Fruit fly (Drosophila melanogaster) whole organism, prepupa: ENCODE results near the gene CG33490.
A peak's percentile ranks its signal among the peaks of the same experiment; 100 is the strongest.

Source experiments
- Blimp-1 ChIP-seq: fragments of 200-800 bp; sonication (Bioruptor generic); optimal IDR thresholded peaks from 3 replicates; lab custom pipeline; 2017; ENCODE audit warnings: missing biosample characterization, missing genetic modification characterization, mild to moderate bottlenecking, moderate library complexity, missing genetic modification reagents
- CG10631 ChIP-seq: fragments of 200-800 bp; sonication (Bioruptor generic); optimal IDR thresholded peaks from 2 replicates; lab custom pipeline; 2016; ENCODE audit warnings: missing biosample characterization, missing genetic modification characterization
- CG11902 ChIP-seq: fragments of 200-800 bp; sonication (Bioruptor generic); optimal IDR thresholded peaks from 3 replicates; lab custom pipeline; 2016; ENCODE audit warnings: missing biosample characterization, missing genetic modification characterization
- CG15336 ChIP-seq: fragments of 200-800 bp; sonication (Bioruptor generic); IDR thresholded peaks from 2 replicates; pipeline ENCODE4 v1.3.6; 2022; ENCODE audit warnings: missing biosample characterization, missing genetic modification characterization
- CG1621 ChIP-seq: fragments of 200-800 bp; sonication (Bioruptor generic); optimal IDR thresholded peaks from 3 replicates; lab custom pipeline; 2018; ENCODE audit warnings: missing biosample characterization, mild to moderate bottlenecking, missing genetic modification characterization
- CG16779 ChIP-seq: fragments of 200-800 bp; sonication (Bioruptor generic); optimal IDR thresholded peaks from 3 replicates; lab custom pipeline; 2017; ENCODE audit warnings: missing biosample characterization, mild to moderate bottlenecking, missing genetic modification characterization
- CG3032 ChIP-seq: fragments of 200-800 bp; optimal IDR thresholded peaks from 2 replicates; lab custom pipeline; 2019; ENCODE audit warnings: missing biosample characterization, mild to moderate bottlenecking, missing genetic modification characterization, moderate library complexity
- CG31627 ChIP-seq: fragments of 200-800 bp; sonication (Bioruptor generic); optimal IDR thresholded peaks from 3 replicates; lab custom pipeline; 2016; ENCODE audit warnings: missing biosample characterization, missing genetic modification characterization
- CG32006 ChIP-seq: fragments of 200-800 bp; sonication (Bioruptor generic); optimal IDR thresholded peaks from 3 replicates; lab custom pipeline; 2017; ENCODE audit warnings: missing biosample characterization, mild to moderate bottlenecking, missing genetic modification characterization
- CG34406 ChIP-seq: fragments of 200-800 bp; sonication (Bioruptor generic); optimal IDR thresholded peaks from 3 replicates; lab custom pipeline; 2016; ENCODE audit warnings: missing biosample characterization, missing genetic modification characterization
- CG3919 ChIP-seq: fragments of 200-800 bp; sonication (Bioruptor generic); optimal IDR thresholded peaks from 3 replicates; lab custom pipeline; 2016; ENCODE audit warnings: missing biosample characterization, missing genetic modification characterization
- CG4318 ChIP-seq: fragments of 200-800 bp; sonication (Bioruptor generic); optimal IDR thresholded peaks from 3 replicates; lab custom pipeline; 2017; ENCODE audit warnings: missing biosample characterization, mild to moderate bottlenecking, missing genetic modification characterization
- CG6163 ChIP-seq: fragments of 200-800 bp; sonication (Bioruptor generic); IDR thresholded peaks from 3 replicates; pipeline ENCODE4 v1.3.6; 2022; ENCODE audit warnings: missing biosample characterization, missing genetic modification characterization
- CG6276 ChIP-seq: fragments of 200-800 bp; sonication (Bioruptor generic); optimal IDR thresholded peaks from 2 replicates; lab custom pipeline; 2017; ENCODE audit warnings: missing biosample characterization, mild to moderate bottlenecking, missing genetic modification characterization
- CG6854 ChIP-seq: fragments of 200-800 bp; sonication (Bioruptor generic); optimal IDR thresholded peaks from 2 replicates; lab custom pipeline; 2017; ENCODE audit warnings: missing biosample characterization, mild to moderate bottlenecking, missing genetic modification characterization
- CG7368 ChIP-seq: fragments of 200-800 bp; sonication (Bioruptor generic); optimal IDR thresholded peaks from 3 replicates; lab custom pipeline; 2016; ENCODE audit warnings: missing biosample characterization, missing genetic modification characterization
- CG8319 ChIP-seq: fragments of 200-800 bp; sonication (Bioruptor generic); optimal IDR thresholded peaks from 3 replicates; lab custom pipeline; 2016; ENCODE audit warnings: missing biosample characterization, missing genetic modification characterization
- CG9139 ChIP-seq: fragments of 200-800 bp; sonication (Bioruptor generic); optimal IDR thresholded peaks from 3 replicates; lab custom pipeline; 2017; ENCODE audit warnings: missing biosample characterization, mild to moderate bottlenecking, missing genetic modification characterization
- Eip75B ChIP-seq: fragments of 200-800 bp; sonication (Bioruptor generic); optimal IDR thresholded peaks from 3 replicates; lab custom pipeline; 2016; ENCODE audit warnings: missing biosample characterization, missing genetic modification characterization
- Eip78C ChIP-seq: fragments of 200-800 bp; sonication (Bioruptor generic); peaks from one replicate; lab custom pipeline; 2016; ENCODE audit warnings: missing biosample characterization, missing genetic modification characterization
- Eip93F ChIP-seq: fragments of 200-800 bp; sonication (Bioruptor generic); optimal IDR thresholded peaks from 2 replicates; lab custom pipeline; 2016; ENCODE audit warnings: missing biosample characterization, mild to moderate bottlenecking, missing genetic modification characterization
- Gug ChIP-seq: fragments of 200-800 bp; sonication (Bioruptor generic); IDR thresholded peaks from 2 replicates; pipeline ENCODE4 v1.3.6; 2022; ENCODE audit warnings: missing biosample characterization, missing genetic modification characterization
- Hr38 ChIP-seq: sonication (Bioruptor generic); optimal IDR thresholded peaks from 2 replicates; lab custom pipeline; 2016; ENCODE audit warnings: missing biosample characterization, missing genetic modification characterization
- Hr39 ChIP-seq: fragments of 200-800 bp; sonication (Bioruptor generic); optimal IDR thresholded peaks from 2 replicates; lab custom pipeline; 2016; ENCODE audit warnings: missing biosample characterization, missing genetic modification characterization
- Hr4 ChIP-seq: fragments of 200-800 bp; sonication (Bioruptor generic); optimal IDR thresholded peaks from 3 replicates; lab custom pipeline; 2016; ENCODE audit warnings: missing biosample characterization, missing genetic modification characterization
- Lpt ChIP-seq: fragments of 200-800 bp; sonication (Bioruptor generic); optimal IDR thresholded peaks from 3 replicates; lab custom pipeline; 2016; ENCODE audit warnings: missing biosample characterization, missing genetic modification characterization
- Met ChIP-seq: fragments of 200-800 bp; sonication (Bioruptor generic); optimal IDR thresholded peaks from 3 replicates; lab custom pipeline; 2016; ENCODE audit warnings: missing biosample characterization, missing genetic modification characterization
- OdsH ChIP-seq: fragments of 200-800 bp; sonication (Bioruptor generic); optimal IDR thresholded peaks from 3 replicates; lab custom pipeline; 2016; ENCODE audit warnings: missing biosample characterization, missing genetic modification characterization
- Smox ChIP-seq: fragments of 200-800 bp; sonication (Bioruptor generic); optimal IDR thresholded peaks from 3 replicates; lab custom pipeline; 2016; ENCODE audit warnings: missing biosample characterization, missing genetic modification characterization
- Sox14 ChIP-seq: fragments of 200-800 bp; sonication (Bioruptor generic); optimal IDR thresholded peaks from 3 replicates; lab custom pipeline; 2016; ENCODE audit warnings: missing biosample characterization, missing genetic modification characterization
- Sox15 ChIP-seq: fragments of 200-800 bp; sonication (Bioruptor generic); optimal IDR thresholded peaks from 3 replicates; lab custom pipeline; 2016; ENCODE audit warnings: missing biosample characterization, missing genetic modification characterization
- acj6 ChIP-seq: fragments of 200-800 bp; sonication (Bioruptor generic); optimal IDR thresholded peaks from 3 replicates; lab custom pipeline; 2016; ENCODE audit warnings: missing biosample characterization, missing genetic modification characterization
- dac ChIP-seq: fragments of 200-800 bp; sonication (Bioruptor generic); optimal IDR thresholded peaks from 2 replicates; lab custom pipeline; 2017; ENCODE audit warnings: missing biosample characterization, mild to moderate bottlenecking, missing genetic modification characterization
- dsx ChIP-seq: fragments of 200-800 bp; optimal IDR thresholded peaks from 3 replicates; lab custom pipeline; 2019; ENCODE audit warnings: missing biosample characterization, mild to moderate bottlenecking, missing genetic modification characterization, moderate library complexity; ENCODE audit not compliant: poor library complexity, severe bottlenecking
- eg ChIP-seq: fragments of 200-800 bp; sonication (Bioruptor generic); IDR thresholded peaks from 3 replicates; pipeline ENCODE4 v1.3.6; 2022; ENCODE audit warnings: missing biosample characterization, missing genetic modification characterization
- fd59A ChIP-seq: fragments of 200-800 bp; sonication (Bioruptor generic); optimal IDR thresholded peaks from 2 replicates; lab custom pipeline; 2017; ENCODE audit warnings: missing biosample characterization, mild to moderate bottlenecking, missing genetic modification characterization, missing genetic modification reagents
- fd85E ChIP-seq: fragments of 200-800 bp; sonication (Bioruptor generic); optimal IDR thresholded peaks from 3 replicates; lab custom pipeline; 2016; ENCODE audit warnings: missing biosample characterization, missing genetic modification characterization
- fkh ChIP-seq: fragments of 200-800 bp; sonication (Bioruptor generic); optimal IDR thresholded peaks from 3 replicates; lab custom pipeline; 2017; ENCODE audit warnings: missing biosample characterization, mild to moderate bottlenecking, missing genetic modification characterization, moderate library complexity
- lz ChIP-seq: fragments of 200-800 bp; sonication (Bioruptor generic); optimal IDR thresholded peaks from 3 replicates; lab custom pipeline; 2016; ENCODE audit warnings: missing biosample characterization, missing genetic modification characterization
- pdm3 ChIP-seq: fragments of 200-800 bp; sonication (Bioruptor generic); optimal IDR thresholded peaks from 3 replicates; lab custom pipeline; 2016; ENCODE audit warnings: missing biosample characterization, missing genetic modification characterization
- spab ChIP-seq: fragments of 200-800 bp; sonication (Bioruptor generic); optimal IDR thresholded peaks from 2 replicates; lab custom pipeline; 2017; ENCODE audit warnings: missing biosample characterization, mild to moderate bottlenecking, missing genetic modification characterization, missing genetic modification reagents
- topi ChIP-seq: fragments of 200-800 bp; sonication (Bioruptor generic); optimal IDR thresholded peaks from 3 replicates; lab custom pipeline; 2016; ENCODE audit warnings: missing biosample characterization, missing genetic modification characterization
- vri ChIP-seq: fragments of 200-800 bp; sonication (Bioruptor generic); optimal IDR thresholded peaks from 3 replicates; lab custom pipeline; 2016; ENCODE audit warnings: missing biosample characterization, mild to moderate bottlenecking, missing genetic modification characterization

CG33490 gene

DNA sequence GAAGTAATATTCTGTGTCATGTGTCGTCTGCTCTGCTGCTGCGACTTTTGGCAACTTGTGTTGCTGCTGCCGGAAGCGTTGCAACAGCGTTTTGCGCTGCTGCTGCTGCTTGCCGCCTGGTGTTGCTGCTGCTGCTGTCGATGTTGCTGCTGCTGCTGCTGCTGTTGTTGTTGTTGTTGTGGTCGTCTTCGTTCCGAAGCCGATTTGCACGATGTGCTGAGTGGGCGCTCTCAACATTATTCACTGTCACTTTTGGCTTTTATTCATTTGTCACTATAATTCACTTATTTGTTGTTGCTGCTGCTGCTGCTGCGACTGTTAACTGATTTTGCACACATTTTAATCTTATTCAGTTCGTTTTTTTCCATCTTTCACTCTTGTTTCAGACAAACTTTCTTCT, 32.0 kb downstream of the CG33490 start:
- no peak for TF ChIP-seq CG6276 (GFP tag; lab: Kevin White, UChicago)
- TF ChIP-seq CG3919 (GFP tag; lab: Kevin White, UChicago): peak; percentile 13
- TF ChIP-seq CG16779 (tag; lab: Kevin White, UChicago): no peak

DNA sequence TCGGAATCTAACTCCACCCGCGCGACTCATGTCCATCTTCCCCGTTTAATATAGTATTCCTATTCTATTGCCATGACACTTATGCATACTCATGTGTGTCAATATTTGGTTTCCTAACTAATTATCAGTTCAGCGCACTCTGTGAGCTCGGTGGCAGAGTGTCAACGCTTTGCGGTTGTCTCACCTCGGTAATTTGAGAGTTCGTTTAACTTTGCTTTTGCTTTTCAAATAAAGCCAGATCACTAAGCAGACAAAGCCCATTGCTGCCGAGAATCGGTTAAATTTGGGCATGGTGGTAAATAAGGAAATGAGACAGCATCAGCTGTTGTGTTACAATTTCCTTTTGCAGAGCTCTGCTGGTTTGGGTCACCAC, 34.1 kb downstream of the CG33490 start:
- TF ChIP-seq lz (GFP tag; lab: Kevin White, UChicago) (no peak), fkh (GFP tag; lab: Kevin White, UChicago) (peak; percentile 89)

DNA sequence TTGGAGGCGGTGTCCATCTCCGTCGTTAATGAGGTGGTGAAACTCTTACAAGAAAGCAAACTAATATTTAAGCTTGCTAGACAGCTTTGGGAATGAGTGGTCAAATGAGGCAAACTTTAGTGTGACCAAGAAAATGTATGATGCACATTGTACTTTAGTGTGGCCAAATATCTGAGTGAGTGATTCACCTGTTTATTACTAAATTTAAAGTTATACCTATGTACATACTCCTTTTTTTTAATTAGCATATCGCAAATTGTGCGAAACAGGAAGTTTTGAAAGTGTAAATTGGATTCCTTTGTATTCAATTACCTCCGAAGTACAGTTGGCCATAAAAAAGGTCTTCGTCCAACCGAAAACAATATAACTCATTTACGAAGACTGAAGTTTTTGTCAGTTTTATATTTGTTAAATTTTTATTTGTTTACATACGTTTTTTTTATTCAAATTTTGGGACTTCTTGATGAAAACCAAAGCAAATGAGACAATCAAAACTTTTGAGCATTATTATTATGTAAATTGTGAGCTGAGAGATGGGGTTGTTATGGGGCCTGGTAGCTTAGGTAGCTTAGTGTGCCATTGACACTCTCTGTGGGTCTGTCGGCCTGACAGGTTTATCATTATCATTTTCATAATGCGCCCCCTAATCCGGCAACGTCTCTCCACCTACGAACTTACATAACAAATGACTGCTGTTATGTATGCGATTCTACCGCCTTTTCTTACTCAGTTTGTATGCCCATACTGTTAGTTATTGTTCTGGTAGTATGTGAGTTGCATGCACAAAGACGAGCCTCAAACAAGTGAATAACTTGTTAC, 34.7 kb downstream of the CG33490 start:
- TF ChIP-seq CG8319 (GFP tag; lab: Kevin White, UChicago) (no peak), CG4318 (no peak), Eip75B (GFP tag; lab: Kevin White, UChicago) (no peak), CG9139 (no peak), CG6163 (GFP tag; lab: Robert Waterston, UW) (no peak)
- TF ChIP-seq, all 60 proteins: peak for 0

DNA sequence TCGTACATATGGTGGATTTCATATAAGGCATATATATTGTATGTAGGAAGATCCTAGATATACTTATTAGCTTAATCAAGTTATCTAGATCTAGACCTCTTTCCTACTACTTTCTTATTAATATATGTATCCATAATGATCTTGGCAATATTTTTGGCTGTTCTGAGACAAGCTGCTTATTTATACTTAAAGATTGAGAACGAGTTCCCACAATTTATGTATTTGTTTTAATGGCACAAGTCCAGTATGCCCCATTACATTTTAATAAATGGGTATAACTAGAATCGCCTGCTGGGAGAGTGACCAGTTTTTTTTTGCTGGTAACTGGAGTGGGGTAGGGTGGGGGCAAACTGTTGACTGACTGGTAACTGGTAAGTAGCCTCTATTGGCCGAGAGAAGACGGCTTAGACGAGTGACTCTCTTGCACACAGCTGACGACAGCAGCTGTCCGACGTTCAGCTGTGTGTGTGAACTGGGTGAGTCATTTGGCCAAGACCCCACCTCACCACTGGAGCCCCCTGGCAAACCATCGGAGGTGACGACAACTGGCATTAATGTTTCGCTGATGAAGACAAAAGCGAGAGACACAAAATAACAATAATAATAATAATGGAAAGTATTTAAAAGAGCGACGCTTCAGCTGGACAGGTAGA, 37.6 kb downstream of the CG33490 start:
- TF ChIP-seq eg: peak; percentile 59; the same call in 2 of the 3 replicates
- TF ChIP-seq Hr4 (GFP tag; lab: Kevin White, UChicago): peak; percentile 64
- TF ChIP-seq vri (GFP tag; lab: Kevin White, UChicago): no peak
- no peak for TF ChIP-seq CG16779 (tag; lab: Kevin White, UChicago)
- TF ChIP-seq dac: peak; percentile 45
- TF ChIP-seq CG10631 (GFP tag; lab: Kevin White, UChicago): peak; percentile 19
- TF ChIP-seq Eip93F (GFP tag; lab: Kevin White, UChicago): no peak
- TF ChIP-seq CG9139: no peak
- no peak for TF ChIP-seq Sox15 (GFP tag; lab: Kevin White, UChicago)
- TF ChIP-seq CG3032 (tag; lab: Kevin White, UChicago): no peak
- no peak for TF ChIP-seq fd85E (GFP tag; lab: Kevin White, UChicago)
- no peak for TF ChIP-seq Hr38 (GFP tag; lab: Kevin White, UChicago)
- TF ChIP-seq Blimp-1 (GFP tag; lab: Kevin White, UChicago): no peak
- TF ChIP-seq fd59A (GFP tag; lab: Kevin White, UChicago): no peak
- TF ChIP-seq CG11902 (GFP tag; lab: Kevin White, UChicago): no peak
- no peak for TF ChIP-seq topi
- peak; percentile 20 for TF ChIP-seq pdm3
- TF ChIP-seq CG6163 (GFP tag; lab: Robert Waterston, UW): no peak
- TF ChIP-seq CG4318: peak; percentile 54
- no peak for TF ChIP-seq CG31627 (GFP tag; lab: Kevin White, UChicago)
- TF ChIP-seq Lpt (GFP tag; lab: Kevin White, UChicago): peak; percentile 46
- TF ChIP-seq CG3919 (GFP tag; lab: Kevin White, UChicago): peak; percentile 15
- peak; percentile 48 for TF ChIP-seq OdsH
- no peak for TF ChIP-seq CG6854
- TF ChIP-seq spab (GFP tag; lab: Kevin White, UChicago): no peak
- TF ChIP-seq lz (GFP tag; lab: Kevin White, UChicago): peak; percentile 22
- peak; percentile 47 for TF ChIP-seq fkh (GFP tag; lab: Kevin White, UChicago)
- no peak for TF ChIP-seq Smox
- no peak for TF ChIP-seq CG34406 (GFP tag; lab: Kevin White, UChicago)
- peak; percentile 68 for TF ChIP-seq Eip78C (GFP tag; lab: Kevin White, UChicago)
- no peak for TF ChIP-seq Hr39 (GFP tag; lab: Kevin White, UChicago)
- peak; percentile 20 for TF ChIP-seq Sox14 (GFP tag; lab: Kevin White, UChicago)
- peak; percentile 78 for TF ChIP-seq CG32006
- TF ChIP-seq CG1621 (tag; lab: Kevin White, UChicago): no peak
- peak; percentile 73 for TF ChIP-seq CG15336 (GFP tag; lab: Robert Waterston, UW)
- TF ChIP-seq acj6 (GFP tag; lab: Kevin White, UChicago): peak; percentile 15
- TF ChIP-seq dsx (GFP tag; lab: Kevin White, UChicago): no peak
- no peak for TF ChIP-seq CG7368 (GFP tag; lab: Kevin White, UChicago)
- no peak for TF ChIP-seq Met (GFP tag; lab: Kevin White, UChicago)
- no peak for TF ChIP-seq Gug (GFP tag; lab: Robert Waterston, UW)
